Worm (Caenorhabditis elegans): ENCODE measurements around the gene Y50E8A.2.
A peak's percentile ranks its signal among the peaks of the same experiment; 100 is the strongest.

Gene Y50E8A.2

DNA sequence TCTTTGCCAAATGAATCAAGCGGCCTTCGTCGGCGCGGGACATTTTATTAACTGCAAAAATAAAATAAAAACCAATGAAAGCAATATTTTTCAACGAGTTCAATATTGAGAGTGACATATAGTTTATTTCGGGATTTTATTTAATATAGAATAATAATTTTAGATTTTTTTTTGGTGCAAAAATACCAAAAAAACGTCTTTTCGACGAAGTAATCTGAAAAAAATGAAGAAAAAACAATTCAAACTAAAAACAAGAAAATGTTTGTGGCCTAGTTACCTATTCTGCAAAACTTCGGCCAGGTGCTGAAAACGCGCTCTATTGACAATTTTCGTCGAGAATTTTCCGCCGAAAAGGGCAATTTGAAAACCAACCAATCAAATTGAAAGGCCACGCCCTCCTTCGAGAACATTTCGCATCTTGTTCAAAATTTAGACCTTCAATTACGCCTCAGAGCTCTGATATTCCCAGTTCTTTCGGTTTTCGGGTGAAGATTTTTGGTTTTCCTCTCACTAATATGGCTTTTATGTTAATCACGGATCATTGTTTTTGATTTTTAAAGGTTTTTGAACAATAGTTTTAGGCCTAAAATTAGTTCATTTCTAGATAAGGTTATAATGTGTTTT lies 43.1 kb downstream of the Y50E8A.2 start, which contains the start of gene C47E8.4 (continued):
- TF ChIP-seq bed-2 (GFP tag; IDR thresholded peaks at IDR 0.05) (peak; percentile 95), ztf-18 (tag; optimal IDR thresholded peaks at IDR 0.05) (peak; percentile 65), lsl-1 (GFP tag; optimal IDR thresholded peaks at IDR 0.05) (peak; percentile 76), ccch-3 (GFP tag; optimal IDR thresholded peaks at IDR 0.05) (peak; percentile 90), atf-7 (tag; optimal IDR thresholded peaks at IDR 0.05) (peak; percentile 94), ets-4 (GFP tag; optimal IDR thresholded peaks at IDR 0.05) (no peak), nfya-2 (GFP tag; IDR thresholded peaks at IDR 0.05) (peak; percentile 99), madf-3 (GFP tag; IDR thresholded peaks at IDR 0.05) (peak; percentile 95), bed-1 (GFP tag; IDR thresholded peaks at IDR 0.05) (0 out of 2 replicates have a peak, but pooled peaks have one; percentile 43), B0035.1 (tag; optimal IDR thresholded peaks at IDR 0.05) (peak; percentile 89), efl-1 (GFP tag; optimal IDR thresholded peaks at IDR 0.05) (peak; percentile 66), zim-3 (tag; optimal IDR thresholded peaks at IDR 0.05) (peak; percentile 76), snpc-1.3 (tag; optimal IDR thresholded peaks at IDR 0.05; ENCODE audit: insufficient read depth) (peak; percentile 89), rcor-1 (GFP tag; IDR thresholded peaks at IDR 0.05) (peak; percentile 97), sea-2 (GFP tag; IDR thresholded peaks at IDR 0.05) (peak; percentile 95), attf-6 (GFP tag; IDR thresholded peaks at IDR 0.05) (peak; percentile 71; the same call in 1 of the 2 replicates), ceh-58 (GFP tag; IDR thresholded peaks at IDR 0.05) (0 out of 2 replicates have a peak, but pooled peaks have one; percentile 79), B0019.2 (GFP tag; conservative IDR thresholded peaks at IDR 0.05) (peak; percentile 92), mel-28 (tag; optimal IDR thresholded peaks at IDR 0.05; ENCODE audit: borderline replicate concordance) (peak; percentile 65), aptf-3 (GFP tag; IDR thresholded peaks at IDR 0.05) (peak; percentile 75; the same call in 1 of the 2 replicates), madf-8 (GFP tag; conservative IDR thresholded peaks at IDR 0.05) (peak; percentile 81), ztf-28 (GFP tag; IDR thresholded peaks at IDR 0.05) (peak; percentile 94), F49E8.2 (tag; optimal IDR thresholded peaks at IDR 0.05; ENCODE audit: insufficient read depth) (peak; percentile 89), nfya-1 (tag; optimal IDR thresholded peaks at IDR 0.05; ENCODE audit: borderline replicate concordance, insufficient read depth) (no peak), repo-1 (tag; optimal IDR thresholded peaks at IDR 0.05) (peak; percentile 88), ceh-100 (GFP tag; IDR thresholded peaks at IDR 0.05) (peak; percentile 86), nhr-179 (tag; optimal IDR thresholded peaks at IDR 0.05) (no peak), hlh-12 (tag; optimal IDR thresholded peaks at IDR 0.05) (no peak), mxl-1 (tag; optimal IDR thresholded peaks at IDR 0.05) (no peak), pha-4 (tag; optimal IDR thresholded peaks at IDR 0.05) (peak; percentile 8), tlf-1 (GFP tag; optimal IDR thresholded peaks at IDR 0.05) (peak; percentile 98), lag-1 (GFP tag; IDR thresholded peaks at IDR 0.05) (no peak), F55B11.4 (tag; optimal IDR thresholded peaks at IDR 0.05; ENCODE audit: borderline replicate concordance, insufficient read depth) (no peak)

DNA sequence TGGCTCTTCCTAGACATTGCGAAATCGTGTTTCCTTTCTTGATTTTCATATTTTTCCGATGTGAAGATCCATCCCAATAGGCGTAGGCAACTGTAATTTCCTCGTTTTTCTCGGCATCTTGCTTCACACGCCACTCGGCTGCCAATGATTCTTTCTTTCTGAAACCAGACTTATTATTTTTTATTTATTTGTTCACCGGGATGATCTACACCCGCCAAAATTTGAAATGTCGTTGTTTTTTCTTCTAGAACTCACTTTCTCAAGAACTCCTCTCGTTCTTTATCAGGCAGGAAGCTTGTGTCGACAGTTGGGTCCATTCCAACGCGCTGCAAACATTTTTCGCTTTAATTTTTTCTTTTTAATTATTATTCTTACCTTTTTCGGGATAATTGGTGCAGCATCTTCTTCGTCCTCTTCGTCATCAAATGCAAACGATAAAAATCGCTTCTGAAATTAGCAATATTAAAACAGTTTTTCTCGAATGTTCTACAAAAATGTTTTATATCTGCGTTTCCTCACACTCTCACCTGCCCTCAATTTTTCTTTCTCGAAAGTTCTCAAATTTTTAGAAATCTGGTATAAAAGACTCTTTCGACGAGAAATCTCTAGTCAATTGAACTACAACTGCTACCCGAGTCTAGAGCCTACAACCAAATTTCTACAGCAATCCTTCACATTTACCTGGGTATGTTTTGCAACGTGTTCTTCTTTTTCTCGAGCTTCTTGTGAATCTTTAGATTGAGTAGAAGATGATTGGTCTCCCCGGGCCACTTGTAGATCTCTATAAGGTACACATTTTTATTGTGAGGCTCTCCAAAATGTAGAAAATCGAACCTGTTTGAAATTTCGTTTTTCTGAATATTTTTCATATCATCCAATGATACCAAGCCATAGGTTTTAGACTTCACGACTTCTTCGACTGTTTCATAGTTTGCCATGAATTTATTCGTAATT lies 44.0 kb downstream of the Y50E8A.2 start, which contains the start of gene hsp-90:
TSS of gene hsp-90 (plus strand) at position 560 of the 954 bp plus-strand sequence.
- TF ChIP-seq cebp-1 (GFP tag; IDR thresholded peaks at IDR 0.05) (no peak), cebp-1 (tag; optimal IDR thresholded peaks at IDR 0.05) (peak; percentile 79), egl-44 (GFP tag; IDR thresholded peaks at IDR 0.05) (no peak), nhr-179 (tag; optimal IDR thresholded peaks at IDR 0.05) (no peak), ama-1 (optimal IDR thresholded peaks at IDR 0.05) (peak; percentile 45), ama-1 (GFP tag; optimal IDR thresholded peaks at IDR 0.05) (no peak), xnd-1 (tag; optimal IDR thresholded peaks at IDR 0.05) (peak; percentile 23), chd-7 (tag; optimal IDR thresholded peaks at IDR 0.05) (no peak), unc-62 (GFP tag; optimal IDR thresholded peaks at IDR 0.05) (no peak), nhr-120 (GFP tag; IDR thresholded peaks at IDR 0.05) (no peak), K12H6.12 (tag; optimal IDR thresholded peaks at IDR 0.05) (no peak), madf-8 (GFP tag; conservative IDR thresholded peaks at IDR 0.05) (peak; percentile 56; the same call in 1 of the 2 replicates), Y95B8A.8 (GFP tag; IDR thresholded peaks at IDR 0.05) (no peak), F57C9.4 (tag; optimal IDR thresholded peaks at IDR 0.05) (no peak), madf-6 (GFP tag; IDR thresholded peaks at IDR 0.05) (peak; percentile 73), hsf-1 (GFP tag; IDR thresholded peaks at IDR 0.05) (peak; percentile 54; the same call in 1 of the 2 replicates), sea-2 (GFP tag; IDR thresholded peaks at IDR 0.05) (no peak)
